Worm (Caenorhabditis elegans) whole organism, L1 larva: ENCODE measurements around the gene clec-48.

Experiments
- ama-1 ChIP-seq: fragments of 150-350 bp; optimal IDR thresholded peaks from 2 replicates; lab custom pipeline; 2014
- ceh-88 ChIP-seq: fragments of 200-800 bp; sonication (Bioruptor generic); IDR thresholded peaks from 2 replicates; pipeline ENCODE4 v1.3.6; 2022; ENCODE audit warnings: missing genetic modification characterization, missing compliant biosample characterization
- fkh-10 ChIP-seq: sonication (generic microtip); optimal IDR thresholded peaks from 2 replicates; lab custom pipeline; 2017; ENCODE audit warnings: missing biosample characterization, missing genetic modification reagents, missing genetic modification characterization
- fos-1 ChIP-seq: fragments of 150-350 bp; optimal IDR thresholded peaks from 2 replicates; lab custom pipeline; 2014; ENCODE audit warnings: missing biosample characterization, missing genetic modification characterization
- nhr-237 ChIP-seq: fragments of 150-350 bp; optimal IDR thresholded peaks from 2 replicates; lab custom pipeline; 2014; ENCODE audit warnings: missing biosample characterization, missing genetic modification characterization
- snu-23 ChIP-seq: sonication (generic microtip); optimal IDR thresholded peaks from 2 replicates; lab custom pipeline; 2016; ENCODE audit warnings: missing genetic modification characterization, missing compliant biosample characterization

DNA sequence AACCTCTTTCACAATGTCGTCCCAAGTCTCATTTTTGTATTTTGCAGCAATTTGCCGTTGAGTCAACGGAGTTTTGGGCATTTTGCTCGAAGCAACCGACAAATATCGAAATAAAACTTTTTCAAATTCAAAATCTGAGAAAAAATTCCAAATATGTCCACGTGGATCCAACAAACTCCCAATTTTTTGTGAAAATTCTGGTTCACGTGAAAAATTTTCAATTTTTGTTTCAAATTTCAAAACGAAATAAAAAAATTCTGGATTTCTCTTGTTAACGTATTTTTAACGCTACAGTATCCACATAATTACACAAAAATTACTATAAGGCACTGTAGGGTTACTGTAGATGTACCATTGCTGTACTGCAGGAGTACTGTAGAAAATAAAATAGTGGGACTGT lies 3.4 kb downstream of the clec-48 start, which contains the start of gene C14A6.13:
- TF ChIP-seq snu-23 (GFP tag; lab: Kevin White, UChicago) = no peak
- TF ChIP-seq ceh-88 = no peak
- no peak for TF ChIP-seq fkh-10 (GFP tag; lab: Kevin White, UChicago)
- no peak for TF ChIP-seq ama-1 (lab: Kevin White, UChicago)
- no peak for TF ChIP-seq nhr-237
- TF ChIP-seq fos-1 = no peak
